Fruit fly (Drosophila melanogaster) whole organism, embryonic: ENCODE measurements around the gene CLS.

Experiments
- BEAF-32 ChIP-seq: fragments of 200-800 bp; sonication (Bioruptor generic); optimal IDR thresholded peaks from 3 replicates; lab custom pipeline; 2017; ENCODE audit warnings: missing biosample characterization, missing genetic modification characterization, mild to moderate bottlenecking, moderate library complexity, missing genetic modification reagents
- CG12659 ChIP-seq: fragments of 200-800 bp; sonication (Bioruptor generic); optimal IDR thresholded peaks from 3 replicates; lab custom pipeline; 2017; ENCODE audit warnings: mild to moderate bottlenecking, missing biosample characterization, missing genetic modification reagents, missing genetic modification characterization
- CG12942 ChIP-seq: fragments of 200-800 bp; sonication (Bioruptor generic); optimal IDR thresholded peaks from 3 replicates; lab custom pipeline; 2016; ENCODE audit warnings: missing biosample characterization, missing genetic modification characterization
- CG13296 ChIP-seq: fragments of 200-800 bp; sonication (Bioruptor generic); optimal IDR thresholded peaks from 3 replicates; lab custom pipeline; 2018; ENCODE audit warnings: missing biosample characterization, mild to moderate bottlenecking, missing genetic modification characterization
- CG16863 ChIP-seq: fragments of 200-800 bp; sonication (Bioruptor generic); optimal IDR thresholded peaks from 3 replicates; lab custom pipeline; 2016; ENCODE audit warnings: missing biosample characterization, missing genetic modification characterization
- CG18599 ChIP-seq: fragments of 200-800 bp; sonication (Bioruptor generic); optimal IDR thresholded peaks from 3 replicates; lab custom pipeline; 2017; ENCODE audit warnings: missing biosample characterization, missing genetic modification characterization, mild to moderate bottlenecking, moderate library complexity, missing genetic modification reagents
- CG3163 ChIP-seq: fragments of 200-800 bp; sonication (Bioruptor generic); optimal IDR thresholded peaks from 3 replicates; lab custom pipeline; 2016; ENCODE audit warnings: missing biosample characterization, missing genetic modification characterization
- CG32772 ChIP-seq: fragments of 200-800 bp; sonication (Bioruptor generic); IDR thresholded peaks from 2 replicates; pipeline ENCODE4 v1.3.6; 2022; ENCODE audit warnings: missing biosample characterization, missing genetic modification characterization
- CG3995 ChIP-seq: fragments of 200-800 bp; sonication (Bioruptor generic); optimal IDR thresholded peaks from 3 replicates; lab custom pipeline; 2016; ENCODE audit warnings: missing biosample characterization, missing genetic modification characterization
- CG6175 ChIP-seq: fragments of 200-800 bp; sonication (Bioruptor generic); IDR thresholded peaks from 3 replicates; pipeline ENCODE4 v1.3.6; 2022; ENCODE audit warnings: missing biosample characterization, missing genetic modification characterization
- CG6654 ChIP-seq: fragments of 200-800 bp; sonication (Bioruptor generic); optimal IDR thresholded peaks from 2 replicates; lab custom pipeline; 2017; ENCODE audit warnings: missing biosample characterization, mild to moderate bottlenecking, missing genetic modification characterization
- CG6791 ChIP-seq: fragments of 200-800 bp; sonication (Bioruptor generic); IDR thresholded peaks from 3 replicates; pipeline ENCODE4 v1.3.6; 2022; ENCODE audit warnings: missing biosample characterization, missing genetic modification characterization; ENCODE audit not compliant: partially characterized antibody
- CG7357 ChIP-seq: fragments of 200-800 bp; sonication (Bioruptor generic); IDR thresholded peaks from 3 replicates; pipeline ENCODE4 v1.3.6; 2022; ENCODE audit warnings: missing biosample characterization, missing genetic modification characterization
- CG7987 ChIP-seq: fragments of 200-800 bp; sonication (Bioruptor generic); optimal IDR thresholded peaks from 2 replicates; lab custom pipeline; 2018; ENCODE audit warnings: missing biosample characterization, mild to moderate bottlenecking, missing genetic modification characterization, moderate library complexity
- CG8290 ChIP-seq, 3 experiments: fragments of 200-800 bp; sonication (Bioruptor generic); optimal IDR thresholded peaks; 2 replicates each; lab custom pipeline; 2016 to 2019; ENCODE audit warnings: missing biosample characterization in 3 of 3, missing genetic modification characterization in 3 of 3, mild to moderate bottlenecking in 2 of 3, moderate library complexity in 1 of 3
- CTCF ChIP-seq: fragments of 200-800 bp; sonication (Bioruptor generic); optimal IDR thresholded peaks from 2 replicates; lab custom pipeline; 2017; ENCODE audit warnings: missing biosample characterization, mild to moderate bottlenecking, missing genetic modification characterization, moderate library complexity
- Drgx ChIP-seq: fragments of 200-800 bp; sonication (Bioruptor generic); IDR thresholded peaks from 2 replicates; pipeline ENCODE4 v1.3.6; 2022; ENCODE audit warnings: missing biosample characterization, missing genetic modification characterization
- E2f2 ChIP-seq: fragments of 200-800 bp; sonication (Bioruptor generic); IDR thresholded peaks from 2 replicates; pipeline ENCODE4 v1.3.6; 2022; ENCODE audit warnings: missing biosample characterization, missing genetic modification characterization
- ERR ChIP-seq: fragments of 200-800 bp; sonication (Bioruptor generic); optimal IDR thresholded peaks from 2 replicates; lab custom pipeline; 2016; ENCODE audit warnings: missing biosample characterization, missing genetic modification characterization
- Eip74EF ChIP-seq, 2 experiments: fragments of 200-800 bp in 1 of 2; fragments of >200 bp in 1 of 2; sonication (Bioruptor generic) in 1 of 2; optimal IDR thresholded peaks; 2 replicates each; lab custom pipeline; 2017 to 2019; ENCODE audit warnings: missing biosample characterization in 2 of 2, missing genetic modification characterization in 2 of 2, mild to moderate bottlenecking in 1 of 2, moderate library complexity in 1 of 2
- Ets65A ChIP-seq: fragments of 200-800 bp; sonication (Bioruptor generic); peaks from one replicate; lab custom pipeline; 2016; ENCODE audit warnings: missing biosample characterization, missing genetic modification characterization
- Fer1 ChIP-seq: fragments of 200-800 bp; sonication (Bioruptor generic); optimal IDR thresholded peaks from 2 replicates; lab custom pipeline; 2017; ENCODE audit warnings: missing biosample characterization, mild to moderate bottlenecking, missing genetic modification characterization
- Hr78 ChIP-seq, 2 experiments: fragments of 200-800 bp in 1 of 2; fragments of >200 bp in 1 of 2; sonication (Bioruptor generic) in 1 of 2; optimal IDR thresholded peaks; 2 replicates each; lab custom pipeline; 2017 to 2019; ENCODE audit warnings: missing biosample characterization in 2 of 2, missing genetic modification characterization in 2 of 2, mild to moderate bottlenecking in 1 of 2, moderate library complexity in 1 of 2
- Myb ChIP-seq: fragments of 200-800 bp; sonication (Bioruptor generic); optimal IDR thresholded peaks from 2 replicates; lab custom pipeline; 2016; ENCODE audit warnings: missing biosample characterization, missing genetic modification characterization
- NFAT ChIP-seq: fragments of 200-800 bp; sonication (Bioruptor generic); IDR thresholded peaks from 2 replicates; pipeline ENCODE4 v1.3.6; 2022; ENCODE audit warnings: missing biosample characterization, missing genetic modification characterization
- NfI ChIP-seq: fragments of 200-800 bp; sonication (Bioruptor generic); optimal IDR thresholded peaks from 3 replicates; lab custom pipeline; 2018; ENCODE audit warnings: missing biosample characterization, mild to moderate bottlenecking, missing genetic modification characterization, moderate library complexity
- Pdp1 ChIP-seq, 2 experiments: fragments of 200-800 bp; sonication (Bioruptor generic); optimal IDR thresholded peaks; 3 replicates each; lab custom pipeline; 2016; ENCODE audit warnings: missing biosample characterization in 2 of 2, missing genetic modification characterization in 2 of 2, mild to moderate bottlenecking in 1 of 2, moderate library complexity in 1 of 2
- Rfx ChIP-seq: fragments of 200-800 bp; sonication (Bioruptor generic); IDR thresholded peaks from 2 replicates; pipeline ENCODE4 v1.3.6; 2022; ENCODE audit warnings: missing biosample characterization, missing genetic modification characterization
- Spps ChIP-seq: fragments of 200-800 bp; sonication (Bioruptor generic); optimal IDR thresholded peaks from 2 replicates; lab custom pipeline; 2018; ENCODE audit warnings: missing biosample characterization, mild to moderate bottlenecking, missing genetic modification characterization
- Vsx1 ChIP-seq: fragments of 200-800 bp; sonication (Bioruptor generic); optimal IDR thresholded peaks from 2 replicates; lab custom pipeline; 2017; ENCODE audit warnings: missing biosample characterization, mild to moderate bottlenecking, missing genetic modification characterization, missing genetic modification reagents
- amos ChIP-seq: fragments of 200-800 bp; sonication (Bioruptor generic); IDR thresholded peaks from 2 replicates; pipeline ENCODE4 v1.3.6; 2022; ENCODE audit warnings: missing biosample characterization, missing genetic modification characterization; ENCODE audit not compliant: partially characterized antibody
- ato ChIP-seq: fragments of 200-800 bp; sonication (Bioruptor generic); IDR thresholded peaks from 2 replicates; pipeline ENCODE4 v1.3.6; 2022; ENCODE audit warnings: missing biosample characterization, missing genetic modification characterization; ENCODE audit not compliant: partially characterized antibody
- bcd ChIP-seq: fragments of 200-800 bp; sonication (Bioruptor generic); optimal IDR thresholded peaks from 2 replicates; lab custom pipeline; 2017; ENCODE audit warnings: missing biosample characterization, mild to moderate bottlenecking, missing genetic modification characterization
- corto ChIP-seq: fragments of 200-800 bp; sonication (Bioruptor generic); optimal IDR thresholded peaks from 2 replicates; lab custom pipeline; 2016; ENCODE audit warnings: missing biosample characterization, mild to moderate bottlenecking, missing genetic modification characterization, moderate library complexity
- dm ChIP-seq: fragments of 200-800 bp; sonication (Bioruptor generic); optimal IDR thresholded peaks from 3 replicates; lab custom pipeline; 2016; ENCODE audit warnings: missing biosample characterization, missing genetic modification characterization
- dysf ChIP-seq: fragments of 200-800 bp; sonication (Bioruptor generic); IDR thresholded peaks from 3 replicates; pipeline ENCODE4 v1.3.6; 2022; ENCODE audit warnings: missing biosample characterization, missing genetic modification characterization
- exex ChIP-seq: fragments of 200-800 bp; sonication (Bioruptor generic); optimal IDR thresholded peaks from 4 replicates; lab custom pipeline; 2018; ENCODE audit warnings: missing biosample characterization, mild to moderate bottlenecking, missing genetic modification characterization, moderate library complexity
- gfzf ChIP-seq: fragments of 200-800 bp; sonication (Bioruptor generic); optimal IDR thresholded peaks from 2 replicates; lab custom pipeline; 2016; ENCODE audit warnings: missing biosample characterization, mild to moderate bottlenecking, missing genetic modification characterization, moderate library complexity
- grau ChIP-seq: fragments of 200-800 bp; optimal IDR thresholded peaks from 3 replicates; lab custom pipeline; 2019; ENCODE audit warnings: missing biosample characterization, mild to moderate bottlenecking, missing genetic modification characterization, moderate library complexity
- gro ChIP-seq: fragments of 200-800 bp; sonication (Bioruptor generic); optimal IDR thresholded peaks from 2 replicates; lab custom pipeline; 2016; ENCODE audit warnings: missing biosample characterization, missing genetic modification characterization
- her ChIP-seq: fragments of 200-800 bp; sonication (Bioruptor generic); optimal IDR thresholded peaks from 2 replicates; lab custom pipeline; 2016; ENCODE audit warnings: missing biosample characterization, missing genetic modification characterization
- knrl ChIP-seq: fragments of 200-800 bp; sonication (Bioruptor generic); IDR thresholded peaks from 3 replicates; pipeline ENCODE4 v1.3.6; 2022; ENCODE audit warnings: missing biosample characterization, missing genetic modification characterization; ENCODE audit not compliant: partially characterized antibody
- mirr ChIP-seq: fragments of 200-800 bp; sonication (Bioruptor generic); optimal IDR thresholded peaks from 3 replicates; lab custom pipeline; 2018; ENCODE audit warnings: missing biosample characterization, mild to moderate bottlenecking, missing genetic modification characterization
- pnt ChIP-seq: fragments of 200-800 bp; sonication (Bioruptor generic); optimal IDR thresholded peaks from 3 replicates; lab custom pipeline; 2016; ENCODE audit warnings: missing biosample characterization, missing genetic modification characterization
- pros ChIP-seq: fragments of 200-800 bp; sonication (Bioruptor generic); optimal IDR thresholded peaks from 3 replicates; lab custom pipeline; 2019; ENCODE audit warnings: missing biosample characterization, mild to moderate bottlenecking, missing genetic modification characterization, moderate library complexity
- sob ChIP-seq: fragments of 200-800 bp; sonication (Bioruptor generic); IDR thresholded peaks from 2 replicates; pipeline ENCODE4 v1.3.6; 2022; ENCODE audit warnings: missing biosample characterization, missing genetic modification characterization
- vvl ChIP-seq: fragments of 200-800 bp; sonication (Bioruptor generic); IDR thresholded peaks from 2 replicates; pipeline ENCODE4 v1.3.6; 2022; ENCODE audit warnings: missing biosample characterization, missing genetic modification characterization

CLS gene

dm6 chr3R:25652066-25652720 lies 35.0 kb downstream of the CLS start (continued):
- TF ChIP-seq CG7987 (GFP tag; lab: Kevin White, UChicago) (peak; percentile 15), knrl (GFP tag; lab: Robert Waterston, UW) (0 out of 3 replicates have a peak, but pooled peaks have one; percentile 26), NfI (GFP tag; lab: Kevin White, UChicago) (peak; percentile 6), Rfx (GFP tag; lab: Robert Waterston, UW) (peak; percentile 22; the same call in 1 of the 2 replicates), exex (tag; lab: Kevin White, UChicago) (peak; percentile 87), bcd (GFP tag; lab: Kevin White, UChicago) (peak; percentile 49), pnt (GFP tag; lab: Kevin White, UChicago) (no peak), ato (GFP tag; lab: Robert Waterston, UW) (peak; percentile 33; the same call in 1 of the 2 replicates), CG6175 (peak; percentile 68; the same call in 1 of the 3 replicates), CG3163 (peak; percentile 5), mirr (GFP tag; lab: Kevin White, UChicago) (peak; percentile 68), CG6791 (GFP tag; lab: Robert Waterston, UW) (peak; percentile 66), ERR (peak; percentile 25), CG8290 (GFP tag; optimal IDR thresholded peaks at IDR 0.05; lab: Kevin White, UChicago) (no peak), CG8290 (tag; optimal IDR thresholded peaks at IDR 0.05; lab: Kevin White, UChicago) (peak in 1 of 2 experiments; percentile 60), CG3995 (peak; percentile 41), vvl (peak; percentile 7; the same call in 1 of the 2 replicates), dysf (GFP tag; lab: Robert Waterston, UW) (0 out of 3 replicates have a peak, but pooled peaks have one; percentile 7), CG12659 (GFP tag; lab: Kevin White, UChicago) (peak; percentile 18), CG13296 (no peak), Hr78 (GFP tag; optimal IDR thresholded peaks at IDR 0.05; lab: Kevin White, UChicago) (peak in 1 of 2 experiments; percentile 99), CG32772 (GFP tag; lab: Robert Waterston, UW) (no peak), Pdp1 (GFP tag; optimal IDR thresholded peaks at IDR 0.05; lab: Kevin White, UChicago) (peak in 1 of 2 experiments; percentile 71), Eip74EF (GFP tag; optimal IDR thresholded peaks at IDR 0.05; lab: Kevin White, UChicago) (no peak), sob (GFP tag; lab: Robert Waterston, UW) (0 out of 2 replicates have a peak, but pooled peaks have one; percentile 23), Fer1 (GFP tag; lab: Kevin White, UChicago) (peak; percentile 40), gfzf (GFP tag; lab: Kevin White, UChicago) (peak; percentile 30), her (peak; percentile 69), CG6654 (GFP tag; lab: Kevin White, UChicago) (no peak), gro (GFP tag; lab: Kevin White, UChicago) (no peak), grau (peak; percentile 4), amos (GFP tag; lab: Robert Waterston, UW) (peak; percentile 41; the same call in 1 of the 2 replicates), BEAF-32 (GFP tag; lab: Kevin White, UChicago) (no peak), Myb (GFP tag; lab: Kevin White, UChicago) (peak; percentile 90), Ets65A (GFP tag; lab: Kevin White, UChicago) (peak; percentile 76), Spps (tag; lab: Kevin White, UChicago) (no peak), CG18599 (GFP tag; lab: Kevin White, UChicago) (no peak), NFAT (0 out of 2 replicates have a peak, but pooled peaks have one; percentile 5), pros (peak; percentile 12), CG16863 (GFP tag; lab: Kevin White, UChicago) (no peak), CTCF (GFP tag; lab: Kevin White, UChicago) (peak; percentile 71), Drgx (GFP tag; lab: Robert Waterston, UW) (peak; percentile 42; the same call in 1 of the 2 replicates), E2f2 (GFP tag; lab: Robert Waterston, UW) (peak; percentile 36; the same call in 1 of the 2 replicates), dm (GFP tag; lab: Kevin White, UChicago) (no peak), CG12942 (GFP tag; lab: Kevin White, UChicago) (no peak), Vsx1 (peak; percentile 58), CG7357 (GFP tag; lab: Robert Waterston, UW) (no peak), corto (no peak)
